Fruit fly (Drosophila melanogaster) whole organism, prepupa: Measurements from ENCODE around the gene dre4.

Experiments used
- CG11902 ChIP-seq: fragments of 200-800 bp; sonication (Bioruptor generic); optimal IDR thresholded peaks from 3 replicates; lab custom pipeline; 2016; ENCODE audit warnings: missing biosample characterization, missing genetic modification characterization
- CG7368 ChIP-seq: fragments of 200-800 bp; sonication (Bioruptor generic); optimal IDR thresholded peaks from 3 replicates; lab custom pipeline; 2016; ENCODE audit warnings: missing biosample characterization, missing genetic modification characterization
- Met ChIP-seq: fragments of 200-800 bp; sonication (Bioruptor generic); optimal IDR thresholded peaks from 3 replicates; lab custom pipeline; 2016; ENCODE audit warnings: missing biosample characterization, missing genetic modification characterization
- dac ChIP-seq: fragments of 200-800 bp; sonication (Bioruptor generic); optimal IDR thresholded peaks from 2 replicates; lab custom pipeline; 2017; ENCODE audit warnings: missing biosample characterization, mild to moderate bottlenecking, missing genetic modification characterization
- spab ChIP-seq: fragments of 200-800 bp; sonication (Bioruptor generic); optimal IDR thresholded peaks from 2 replicates; lab custom pipeline; 2017; ENCODE audit warnings: missing biosample characterization, mild to moderate bottlenecking, missing genetic modification characterization, missing genetic modification reagents

DNA sequence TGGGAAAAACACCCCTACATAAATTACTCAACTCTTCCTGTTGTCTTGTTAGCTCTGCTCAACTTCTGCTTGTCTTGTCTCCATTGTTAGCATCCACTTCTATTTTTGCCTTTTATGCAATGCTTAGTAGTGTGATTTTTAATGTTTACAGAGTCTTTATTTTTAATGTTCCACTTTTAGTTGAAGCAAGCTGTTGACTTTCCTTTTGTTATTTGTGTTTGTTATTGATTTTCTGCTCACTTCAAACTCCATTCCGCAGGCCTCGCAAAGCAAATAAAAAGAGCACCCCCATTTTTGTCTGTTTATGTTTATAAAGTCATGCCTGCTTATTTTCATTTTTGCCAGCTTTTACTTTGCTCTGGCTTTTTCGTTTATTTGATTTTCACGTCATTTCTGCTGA lies 5.8 kb upstream of the dre4 start:
- TF ChIP-seq dac (GFP tag; lab: Kevin White, UChicago) (no peak), CG11902 (no peak), spab (no peak), CG7368 (GFP tag; lab: Kevin White, UChicago) (no peak), Met (GFP tag; lab: Kevin White, UChicago) (no peak)
